Fruit fly (Drosophila melanogaster) whole organism, wandering third instar larva: ENCODE data around the gene Vha100-1.

Experiments
- CG9705 ChIP-seq: fragments of 200-800 bp; sonication (Bioruptor generic); optimal IDR thresholded peaks from 2 replicates; lab custom pipeline; 2018; ENCODE audit warnings: missing biosample characterization, mild to moderate bottlenecking, missing genetic modification characterization
- Hnf4 ChIP-seq: fragments of 200-800 bp; sonication (Bioruptor generic); optimal IDR thresholded peaks from 2 replicates; lab custom pipeline; 2016; ENCODE audit warnings: missing biosample characterization, mild to moderate bottlenecking, missing genetic modification characterization
- N ChIP-seq: fragments of >200 bp; optimal IDR thresholded peaks from 2 replicates; lab custom pipeline; 2018; ENCODE audit warnings: missing biosample characterization, missing external identifiers, missing genetic modification characterization
- OdsH ChIP-seq: fragments of 200-800 bp; sonication (Bioruptor generic); optimal IDR thresholded peaks from 2 replicates; lab custom pipeline; 2016; ENCODE audit warnings: missing biosample characterization, mild to moderate bottlenecking, missing genetic modification characterization
- Sp1 ChIP-seq: fragments of 200-800 bp; sonication (Bioruptor generic); optimal IDR thresholded peaks from 3 replicates; lab custom pipeline; 2019; ENCODE audit warnings: missing biosample characterization, mild to moderate bottlenecking, missing genetic modification characterization, moderate library complexity
- foxo ChIP-seq, 2 experiments: fragments of 200-800 bp; sonication (Bioruptor generic); optimal IDR thresholded peaks; 2 replicates in 1 of 2; 3 replicates in 1 of 2; lab custom pipeline; 2016 to 2017; ENCODE audit warnings: missing biosample characterization in 2 of 2, missing genetic modification characterization in 2 of 2
- lola ChIP-seq: fragments of >200 bp; optimal IDR thresholded peaks from 2 replicates; lab custom pipeline; 2017; ENCODE audit warnings: missing biosample characterization, missing genetic modification characterization
- pan ChIP-seq: fragments of >200 bp; optimal IDR thresholded peaks from 2 replicates; lab custom pipeline; 2017
- usp ChIP-seq: fragments of >200 bp; optimal IDR thresholded peaks from 2 replicates; lab custom pipeline; 2017; ENCODE audit warnings: missing biosample characterization, missing genetic modification characterization

DNA sequence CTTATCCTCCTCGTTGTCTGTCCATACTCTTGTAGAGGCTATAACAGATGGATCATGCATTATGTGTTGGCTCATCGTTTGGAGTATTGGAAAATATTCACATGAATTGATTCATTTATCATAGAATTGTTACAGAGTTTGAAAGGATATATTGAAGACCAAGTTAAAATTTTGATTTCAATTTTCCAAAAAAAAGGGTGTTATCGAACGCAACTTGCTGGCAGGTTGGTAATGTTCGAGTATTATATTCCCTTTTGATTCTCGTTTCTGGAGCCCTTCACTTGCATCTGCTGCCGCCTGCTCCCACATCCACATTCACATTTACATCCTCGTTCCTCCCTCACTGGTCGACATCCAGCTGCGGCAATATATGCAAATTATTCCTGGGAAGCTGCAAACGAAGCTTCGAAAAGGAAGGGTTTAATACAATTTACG lies 35.0 kb upstream of the Vha100-1 start:
- TF ChIP-seq Hnf4 (no peak), lola (no peak), OdsH (GFP tag; lab: Kevin White, UChicago) (peak; percentile 87), Sp1 (peak; percentile 88), pan (lab: Kevin White, UChicago) (no peak), foxo (GFP tag; optimal IDR thresholded peaks at IDR 0.05; lab: Kevin White, UChicago) (peak in 1 of 2 experiments; percentile 89), CG9705 (GFP tag; lab: Kevin White, UChicago) (peak; percentile 35), N (GFP tag; lab: Kevin White, UChicago) (no peak), usp (GFP tag; lab: Kevin White, UChicago) (no peak)
